Fruit fly (Drosophila melanogaster) whole organism, pupa: Measurements from ENCODE around the gene wrm2.

Experiments used
- CG13204 ChIP-seq: fragments of 200-800 bp; sonication (Bioruptor generic); optimal IDR thresholded peaks from 2 replicates; lab custom pipeline; 2018; ENCODE audit warnings: missing biosample characterization, mild to moderate bottlenecking, missing genetic modification characterization, moderate library complexity
- CG14655 ChIP-seq: fragments of 200-800 bp; sonication (Bioruptor generic); optimal IDR thresholded peaks from 3 replicates; lab custom pipeline; 2017; ENCODE audit warnings: mild to moderate bottlenecking, missing biosample characterization, missing genetic modification reagents, missing genetic modification characterization
- CG15710 ChIP-seq: fragments of 200-800 bp; sonication (Bioruptor generic); optimal IDR thresholded peaks from 2 replicates; lab custom pipeline; 2018; ENCODE audit warnings: missing biosample characterization, mild to moderate bottlenecking, missing genetic modification characterization, moderate library complexity
- CG17806 ChIP-seq: fragments of 200-800 bp; sonication (Bioruptor generic); optimal IDR thresholded peaks from 2 replicates; lab custom pipeline; 2018; ENCODE audit warnings: missing biosample characterization, mild to moderate bottlenecking, missing genetic modification characterization, moderate library complexity
- CG34367 ChIP-seq: fragments of 200-800 bp; sonication (Bioruptor generic); optimal IDR thresholded peaks from 2 replicates; lab custom pipeline; 2018; ENCODE audit warnings: missing biosample characterization, mild to moderate bottlenecking, missing genetic modification characterization
- CG4496 ChIP-seq: fragments of 200-800 bp; sonication (Bioruptor generic); IDR thresholded peaks from 3 replicates; pipeline ENCODE4 v1.3.6; 2022; ENCODE audit warnings: missing biosample characterization, missing genetic modification characterization
- CG8159 ChIP-seq: fragments of 200-800 bp; sonication (Bioruptor generic); optimal IDR thresholded peaks from 3 replicates; lab custom pipeline; 2018; ENCODE audit warnings: missing biosample characterization, mild to moderate bottlenecking, missing genetic modification characterization, moderate library complexity
- CG8301 ChIP-seq: fragments of 200-800 bp; sonication (Bioruptor generic); optimal IDR thresholded peaks from 2 replicates; lab custom pipeline; 2018; ENCODE audit warnings: missing biosample characterization, mild to moderate bottlenecking, missing genetic modification characterization
- EcR ChIP-seq: fragments of 200-800 bp; sonication (Bioruptor generic); optimal IDR thresholded peaks from 3 replicates; lab custom pipeline; 2019; ENCODE audit warnings: missing biosample characterization, missing genetic modification characterization, mild to moderate bottlenecking, moderate library complexity, missing genetic modification reagents

dm6 chr3L:7381359-7381976 lies 46.4 kb upstream of the wrm2 start, which contains the start of the genes SMSr and smid:
- TF ChIP-seq EcR (GFP tag; lab: Kevin White, UChicago) (no peak), CG15710 (tag; lab: Kevin White, UChicago) (peak; percentile 39), CG14655 (GFP tag; lab: Kevin White, UChicago) (no peak), CG13204 (GFP tag; lab: Kevin White, UChicago) (no peak), CG4496 (0 out of 3 replicates have a peak, but pooled peaks have one; percentile 39), CG8301 (tag; lab: Kevin White, UChicago) (no peak), CG8159 (peak; percentile 63), CG17806 (tag; lab: Kevin White, UChicago) (peak; percentile 37), CG34367 (tag; lab: Kevin White, UChicago) (peak; percentile 10)
